Fruit fly (Drosophila melanogaster): ENCODE measurements around the gene CG9915.
A peak's percentile ranks its signal among the peaks of the same experiment; 100 is the strongest.

Gene CG9915

DNA sequence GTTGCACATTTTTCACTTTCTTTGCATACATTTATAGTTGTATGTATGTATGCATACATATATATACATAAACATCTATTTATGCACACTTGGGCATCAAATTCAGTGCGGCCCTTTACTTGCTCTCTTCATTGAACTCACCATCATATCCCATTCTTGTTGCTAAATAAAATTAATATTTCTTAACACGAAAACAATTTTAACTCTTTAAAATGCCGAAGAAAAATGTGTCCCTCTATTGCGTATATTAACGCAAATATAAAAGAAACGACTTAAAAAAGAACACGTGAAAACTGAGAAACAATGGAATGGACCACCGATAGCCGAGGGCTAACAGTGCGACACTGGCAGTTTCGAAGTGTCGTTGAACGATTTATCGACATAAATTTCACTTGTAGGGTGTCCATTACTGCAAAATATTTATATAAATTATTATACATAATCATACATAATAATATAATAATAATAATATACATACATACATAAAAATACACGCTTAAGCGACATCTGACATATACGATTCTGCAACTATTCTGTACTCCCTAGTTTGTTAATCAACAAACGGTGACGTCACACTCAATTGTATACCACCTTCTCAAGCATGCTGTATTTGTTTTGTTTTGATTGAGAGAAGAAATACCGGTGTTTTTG is 45.9 kb upstream of the CG9915 start, which contains the start of the genes U2af50 and PIG-Q (continued):
- TF ChIP-seq otp (GFP tag; IDR thresholded peaks at IDR 0.05) = no peak; the same call in 2 of the 3 replicates
- TF ChIP-seq twi (tag; optimal IDR thresholded peaks at IDR 0.05) = peak; percentile 89
- TF ChIP-seq Awh (GFP tag; IDR thresholded peaks at IDR 0.05) = no peak; the same call in 1 of the 2 replicates
- peak; percentile 87 for TF ChIP-seq CG10959 (GFP tag; IDR thresholded peaks at IDR 0.05)
- peak; percentile 79 for TF ChIP-seq CG2120 (GFP tag; optimal IDR thresholded peaks at IDR 0.05)
- TF ChIP-seq HmgZ (tag; optimal IDR thresholded peaks at IDR 0.05) = peak; percentile 94
- peak; percentile 93 for TF ChIP-seq zfh1 (GFP tag; IDR thresholded peaks at IDR 0.05)
- peak; percentile 89 for TF ChIP-seq Chrac-16 (GFP tag; optimal IDR thresholded peaks at IDR 0.05)
- peak; percentile 96 for TF ChIP-seq CG2712 (tag; optimal IDR thresholded peaks at IDR 0.05)
- TF ChIP-seq her (GFP tag; optimal IDR thresholded peaks at IDR 0.05) = no peak
- TF ChIP-seq Trl (optimal IDR thresholded peaks at IDR 0.05) = no peak
- TF ChIP-seq Trl (GFP tag; optimal IDR thresholded peaks at IDR 0.05) = peak; percentile 51
- peak; percentile 67 for TF ChIP-seq Lhr (GFP tag; optimal IDR thresholded peaks at IDR 0.05)
- TF ChIP-seq Hey (tag; optimal IDR thresholded peaks at IDR 0.05) = no peak
- TF ChIP-seq CG13123 (GFP tag; optimal IDR thresholded peaks at IDR 0.05) = peak; percentile 85
- TF ChIP-seq Six4 (GFP tag; optimal IDR thresholded peaks at IDR 0.05) = peak; percentile 89
- TF ChIP-seq Eip74EF (GFP tag; optimal IDR thresholded peaks at IDR 0.05) = no peak
- TF ChIP-seq dmrt99B (tag; optimal IDR thresholded peaks at IDR 0.05) = peak; percentile 93
- peak; percentile 51 for TF ChIP-seq pzg (GFP tag; optimal IDR thresholded peaks at IDR 0.05)
- no peak for TF ChIP-seq Hr78 (GFP tag; optimal IDR thresholded peaks at IDR 0.05)
- TF ChIP-seq Myb (GFP tag; optimal IDR thresholded peaks at IDR 0.05) = peak; percentile 11
- no peak; the same call in 3 of the 4 replicates for TF ChIP-seq Dll (GFP tag; IDR thresholded peaks at IDR 0.05; ENCODE audit: partially characterized antibody)
- no peak for TF ChIP-seq cad (GFP tag; optimal IDR thresholded peaks at IDR 0.05)
- TF ChIP-seq gro (GFP tag; optimal IDR thresholded peaks at IDR 0.05) = no peak
- no peak for TF ChIP-seq CG31365 (tag; optimal IDR thresholded peaks at IDR 0.05)
- peak; percentile 73 for TF ChIP-seq CG12104 (GFP tag; optimal IDR thresholded peaks at IDR 0.05)
- no peak for TF ChIP-seq exex (tag; optimal IDR thresholded peaks at IDR 0.05)
- peak; percentile 46 for TF ChIP-seq NK7.1 (GFP tag; optimal IDR thresholded peaks at IDR 0.05)
- TF ChIP-seq shn (GFP tag; optimal IDR thresholded peaks at IDR 0.05) = no peak
- TF ChIP-seq Oaz (GFP tag; IDR thresholded peaks at IDR 0.05) = no peak; the same call in 1 of the 2 replicates
- TF ChIP-seq ttk (GFP tag; IDR thresholded peaks at IDR 0.05) = no peak; the same call in 1 of the 2 replicates
- peak; percentile 45 to 94 for TF ChIP-seq Hr51 (GFP tag; optimal IDR thresholded peaks at IDR 0.05)
- peak; percentile 43 for TF ChIP-seq tx (GFP tag; optimal IDR thresholded peaks at IDR 0.05)
- peak; percentile 43 for TF ChIP-seq CG13624 (GFP tag; optimal IDR thresholded peaks at IDR 0.05)
- TF ChIP-seq CG8478 (optimal IDR thresholded peaks at IDR 0.05) = no peak
- TF ChIP-seq CG17802 (tag; optimal IDR thresholded peaks at IDR 0.05) = peak; percentile 76
- TF ChIP-seq CG8924 (tag; optimal IDR thresholded peaks at IDR 0.05) = peak; percentile 95
- peak; percentile 69 for TF ChIP-seq kay (GFP tag; optimal IDR thresholded peaks at IDR 0.05)
- peak; percentile 88 for TF ChIP-seq Atf6 (GFP tag; IDR thresholded peaks at IDR 0.05)
- TF ChIP-seq Atf3 (GFP tag; optimal IDR thresholded peaks at IDR 0.05) = peak; percentile 51
- TF ChIP-seq CG9817 (tag; optimal IDR thresholded peaks at IDR 0.05) = no peak
- peak; percentile 80 for TF ChIP-seq CrebB (tag; optimal IDR thresholded peaks at IDR 0.05)
- TF ChIP-seq HLH54F (GFP tag; optimal IDR thresholded peaks at IDR 0.05) = peak; percentile 45
- peak; percentile 89 for TF ChIP-seq H15 (GFP tag; IDR thresholded peaks at IDR 0.05)
- peak; percentile 85 for TF ChIP-seq ewg (GFP tag; optimal IDR thresholded peaks at IDR 0.05)
- TF ChIP-seq sens-2 (GFP tag; IDR thresholded peaks at IDR 0.05) = no peak; the same call in 1 of the 2 replicates
- TF ChIP-seq sens (GFP tag) = peak; percentile 96
- TF ChIP-seq CG3281 (GFP tag; optimal IDR thresholded peaks at IDR 0.05) = peak; percentile 92
- TF ChIP-seq CG13424 (tag; optimal IDR thresholded peaks at IDR 0.05) = peak; percentile 95
- TF ChIP-seq ato (GFP tag; IDR thresholded peaks at IDR 0.05; ENCODE audit: partially characterized antibody) = no peak

Measured in whole organism, embryonic.